Fruit fly (Drosophila melanogaster): ENCODE results near the gene CG33710.

dm6 chr3L:19904411-19905135, 48.0 kb downstream of the CG33710 start:
- TF ChIP-seq ovo (GFP tag; optimal IDR thresholded peaks at IDR 0.05) (no peak), bab1 (GFP tag; optimal IDR thresholded peaks at IDR 0.05) (no peak), CG11617 (GFP tag; optimal IDR thresholded peaks at IDR 0.05) (no peak), CG7045 (GFP tag; optimal IDR thresholded peaks at IDR 0.05) (no peak), CG7101 (tag; optimal IDR thresholded peaks at IDR 0.05) (no peak), Mnt (GFP tag; optimal IDR thresholded peaks at IDR 0.05) (no peak), CG12768 (GFP tag; optimal IDR thresholded peaks at IDR 0.05) (peak; percentile 49), Clk (GFP tag; optimal IDR thresholded peaks at IDR 0.05) (no peak), cic (GFP tag; optimal IDR thresholded peaks at IDR 0.05) (peak; percentile 44), pad (GFP tag; optimal IDR thresholded peaks at IDR 0.05) (no peak), CG14711 (tag; optimal IDR thresholded peaks at IDR 0.05) (no peak), CG1620 (GFP tag; optimal IDR thresholded peaks at IDR 0.05) (no peak), cnc (optimal IDR thresholded peaks at IDR 0.05) (no peak)
